Worm (Caenorhabditis elegans): Measurements from ENCODE around the gene nspb-7.

ce11 chrII:14550613-14551012, 27.5 kb upstream of the nspb-7 start, which contains the start of gene nlp-41:
- TF ChIP-seq unc-130 (GFP tag; optimal IDR thresholded peaks at IDR 0.05) (no peak), repo-1 (tag; optimal IDR thresholded peaks at IDR 0.05) (no peak), unc-62 (GFP tag; optimal IDR thresholded peaks at IDR 0.05) (no peak), nhr-90 (tag; optimal IDR thresholded peaks at IDR 0.05) (no peak), attf-3 (GFP tag; conservative IDR thresholded peaks at IDR 0.05) (no peak), F55B11.4 (tag; optimal IDR thresholded peaks at IDR 0.05; ENCODE audit: borderline replicate concordance, insufficient read depth) (no peak), pha-4 (tag; optimal IDR thresholded peaks at IDR 0.05) (no peak), zim-3 (tag; optimal IDR thresholded peaks at IDR 0.05) (no peak), Y53F4B.3 (GFP tag; IDR thresholded peaks at IDR 0.05) (no peak)

All from whole organism, young adult.